Worm (Caenorhabditis elegans): ENCODE results near the gene F16B4.2.

- TF ChIP-seq egl-27 (tag; optimal IDR thresholded peaks at IDR 0.05) (no peak), unc-39 (tag; optimal IDR thresholded peaks at IDR 0.05) (no peak), R02D3.7 (tag; optimal IDR thresholded peaks at IDR 0.05) (no peak), nhr-25 (tag; optimal IDR thresholded peaks at IDR 0.05) (no peak), fkh-10 (GFP tag; optimal IDR thresholded peaks at IDR 0.05) (no peak), ceh-16 (tag; optimal IDR thresholded peaks at IDR 0.05) (no peak)
Measured at ce11 chrV:1566776-1567175, 34.1 kb upstream of the F16B4.2 start, which contains the start of gene cdc-25.2.

Measured in whole organism, L3 larva.